Fruit fly (Drosophila melanogaster) whole organism, embryonic: ENCODE data around the gene Dpm3.

Source experiments
- BEAF-32 ChIP-seq: fragments of 200-800 bp; sonication (Bioruptor generic); optimal IDR thresholded peaks from 3 replicates; lab custom pipeline; 2017; ENCODE audit warnings: missing biosample characterization, missing genetic modification characterization, mild to moderate bottlenecking, moderate library complexity, missing genetic modification reagents
- CG10366 ChIP-seq: fragments of 200-800 bp; sonication (Bioruptor generic); IDR thresholded peaks from 2 replicates; pipeline ENCODE4 v1.3.6; 2022; ENCODE audit warnings: missing biosample characterization, missing genetic modification characterization
- CG11093 ChIP-seq: fragments of 200-800 bp; sonication (Bioruptor generic); IDR thresholded peaks from 3 replicates; pipeline ENCODE4 v1.3.6; 2022; ENCODE audit warnings: missing biosample characterization, missing genetic modification characterization
- CG11456 ChIP-seq: fragments of 200-800 bp; sonication (Bioruptor generic); IDR thresholded peaks from 3 replicates; pipeline ENCODE4 v1.3.6; 2022; ENCODE audit warnings: missing biosample characterization, missing genetic modification characterization
- CG12071 ChIP-seq: fragments of 200-800 bp; sonication (Bioruptor generic); optimal IDR thresholded peaks from 3 replicates; lab custom pipeline; 2018; ENCODE audit warnings: missing biosample characterization, mild to moderate bottlenecking, missing genetic modification characterization
- CG12744 ChIP-seq: fragments of 200-800 bp; sonication (Bioruptor generic); optimal IDR thresholded peaks from 2 replicates; lab custom pipeline; 2016; ENCODE audit warnings: missing biosample characterization, missing genetic modification characterization
- CG13287 ChIP-seq: fragments of 200-800 bp; sonication (Bioruptor generic); IDR thresholded peaks from 2 replicates; pipeline ENCODE4 v1.3.6; 2022; ENCODE audit warnings: missing biosample characterization, missing genetic modification characterization; ENCODE audit not compliant: partially characterized antibody
- CG13624 ChIP-seq: fragments of 200-800 bp; sonication (Bioruptor generic); optimal IDR thresholded peaks from 2 replicates; lab custom pipeline; 2016; ENCODE audit warnings: missing biosample characterization, missing genetic modification characterization
- CG31365 ChIP-seq: fragments of 200-800 bp; sonication (Bioruptor generic); optimal IDR thresholded peaks from 2 replicates; lab custom pipeline; 2018; ENCODE audit warnings: missing biosample characterization, mild to moderate bottlenecking, missing genetic modification characterization
- CG33557 ChIP-seq: fragments of 200-800 bp; sonication (Bioruptor generic); optimal IDR thresholded peaks from 2 replicates; lab custom pipeline; 2019; ENCODE audit warnings: missing biosample characterization, mild to moderate bottlenecking, missing genetic modification characterization, moderate library complexity
- CG4360 ChIP-seq: fragments of 200-800 bp; sonication (Bioruptor generic); IDR thresholded peaks from 2 replicates; pipeline ENCODE4 v1.3.6; 2022; ENCODE audit warnings: missing biosample characterization, missing genetic modification characterization
- CG5245 ChIP-seq: fragments of 200-800 bp; sonication (Bioruptor generic); optimal IDR thresholded peaks from 3 replicates; lab custom pipeline; 2016; ENCODE audit warnings: missing biosample characterization, missing genetic modification characterization
- CG7745 ChIP-seq: fragments of 200-800 bp; sonication (Bioruptor generic); optimal IDR thresholded peaks from 2 replicates; lab custom pipeline; 2018; ENCODE audit warnings: missing biosample characterization, mild to moderate bottlenecking, missing genetic modification characterization, moderate library complexity
- CG8388 ChIP-seq: fragments of 200-800 bp; sonication (Bioruptor generic); optimal IDR thresholded peaks from 2 replicates; lab custom pipeline; 2019; ENCODE audit warnings: missing biosample characterization, mild to moderate bottlenecking, missing genetic modification characterization, moderate library complexity
- CG9609 ChIP-seq: fragments of 200-800 bp; sonication (Bioruptor generic); optimal IDR thresholded peaks from 3 replicates; lab custom pipeline; 2016; ENCODE audit warnings: missing biosample characterization, missing genetic modification characterization
- D19A ChIP-seq: fragments of 200-800 bp; optimal IDR thresholded peaks from 3 replicates; lab custom pipeline; 2019; ENCODE audit warnings: missing biosample characterization, mild to moderate bottlenecking, missing genetic modification characterization, moderate library complexity
- Dip3 ChIP-seq: fragments of 200-800 bp; sonication (Bioruptor generic); optimal IDR thresholded peaks from 3 replicates; lab custom pipeline; 2016; ENCODE audit warnings: missing biosample characterization, missing genetic modification characterization
- ERR ChIP-seq: fragments of 200-800 bp; sonication (Bioruptor generic); optimal IDR thresholded peaks from 2 replicates; lab custom pipeline; 2016; ENCODE audit warnings: missing biosample characterization, missing genetic modification characterization
- Elba2 ChIP-seq: fragments of 200-800 bp; sonication (Bioruptor generic); optimal IDR thresholded peaks from 3 replicates; lab custom pipeline; 2016; ENCODE audit warnings: missing biosample characterization, missing genetic modification characterization
- Gug ChIP-seq: fragments of 200-800 bp; sonication (Bioruptor generic); IDR thresholded peaks from 4 replicates; pipeline ENCODE4 v1.3.6; 2022; ENCODE audit warnings: missing biosample characterization, missing genetic modification characterization
- Hsf ChIP-seq: fragments of 200-800 bp; sonication (Bioruptor generic); optimal IDR thresholded peaks from 3 replicates; lab custom pipeline; 2016; ENCODE audit warnings: missing biosample characterization, missing genetic modification characterization
- Jarid2 ChIP-seq: fragments of 200-800 bp; sonication (Bioruptor generic); optimal IDR thresholded peaks from 3 replicates; lab custom pipeline; 2017; ENCODE audit warnings: mild to moderate bottlenecking, missing biosample characterization, missing genetic modification reagents, missing genetic modification characterization
- NfI ChIP-seq: fragments of 200-800 bp; sonication (Bioruptor generic); optimal IDR thresholded peaks from 3 replicates; lab custom pipeline; 2018; ENCODE audit warnings: missing biosample characterization, mild to moderate bottlenecking, missing genetic modification characterization, moderate library complexity
- Optix ChIP-seq: fragments of 200-800 bp; sonication (Bioruptor generic); IDR thresholded peaks from 3 replicates; pipeline ENCODE4 v1.3.6; 2022; ENCODE audit warnings: missing biosample characterization, missing genetic modification characterization
- Ptx1 ChIP-seq: fragments of 200-800 bp; sonication (Bioruptor generic); IDR thresholded peaks from 2 replicates; pipeline ENCODE4 v1.3.6; 2022; ENCODE audit warnings: missing biosample characterization, missing genetic modification characterization
- Six4 ChIP-seq: fragments of 200-800 bp; sonication (Bioruptor generic); optimal IDR thresholded peaks from 2 replicates; lab custom pipeline; 2016; ENCODE audit warnings: missing biosample characterization, missing genetic modification characterization
- YL-1 ChIP-seq: fragments of 200-800 bp; sonication (Bioruptor generic); optimal IDR thresholded peaks from 3 replicates; lab custom pipeline; 2017; ENCODE audit warnings: missing biosample characterization, mild to moderate bottlenecking, missing genetic modification characterization
- ac ChIP-seq: fragments of 200-800 bp; sonication (Bioruptor generic); optimal IDR thresholded peaks from 3 replicates; lab custom pipeline; 2017; ENCODE audit warnings: missing biosample characterization, mild to moderate bottlenecking, missing genetic modification characterization
- al ChIP-seq: fragments of 200-800 bp; sonication (Bioruptor generic); IDR thresholded peaks from 2 replicates; pipeline ENCODE4 v1.3.6; 2022; ENCODE audit warnings: missing biosample characterization, missing genetic modification characterization
- bsh ChIP-seq, 2 experiments: fragments of 200-800 bp; sonication (Bioruptor generic); optimal IDR thresholded peaks; 2 replicates each; lab custom pipeline; 2017 to 2018; ENCODE audit warnings: mild to moderate bottlenecking in 2 of 2, missing biosample characterization in 2 of 2, missing genetic modification characterization in 2 of 2, moderate library complexity in 1 of 2
- cas ChIP-seq: fragments of 200-800 bp; sonication (Bioruptor generic); IDR thresholded peaks from 2 replicates; pipeline ENCODE4 v1.3.6; 2022; ENCODE audit warnings: missing biosample characterization, missing genetic modification characterization
- chif ChIP-seq, 2 experiments: fragments of 200-800 bp; sonication (Bioruptor generic); optimal IDR thresholded peaks; 3 replicates each; lab custom pipeline; 2016; ENCODE audit warnings: missing biosample characterization in 2 of 2, missing genetic modification characterization in 2 of 2
- corto ChIP-seq: fragments of 200-800 bp; sonication (Bioruptor generic); optimal IDR thresholded peaks from 2 replicates; lab custom pipeline; 2016; ENCODE audit warnings: missing biosample characterization, mild to moderate bottlenecking, missing genetic modification characterization, moderate library complexity
- crol ChIP-seq: fragments of 200-800 bp; sonication (Bioruptor generic); IDR thresholded peaks from 2 replicates; pipeline ENCODE4 v1.3.6; 2022; ENCODE audit warnings: missing biosample characterization, missing genetic modification characterization
- danr ChIP-seq: fragments of 200-800 bp; sonication (Bioruptor generic); IDR thresholded peaks from 2 replicates; pipeline ENCODE4 v1.3.6; 2022; ENCODE audit warnings: missing biosample characterization, missing genetic modification characterization
- dati ChIP-seq: fragments of 200-800 bp; sonication (Bioruptor generic); IDR thresholded peaks from 2 replicates; pipeline ENCODE4 v1.3.6; 2022; ENCODE audit warnings: missing biosample characterization, missing genetic modification characterization
- ems ChIP-seq: fragments of 200-800 bp; sonication (Bioruptor generic); optimal IDR thresholded peaks from 3 replicates; lab custom pipeline; 2016; ENCODE audit warnings: missing biosample characterization, missing genetic modification characterization
- ftz-f1 ChIP-seq: fragments of 200-800 bp; sonication (Bioruptor generic); optimal IDR thresholded peaks from 2 replicates; lab custom pipeline; 2016; ENCODE audit warnings: missing biosample characterization, missing genetic modification characterization
- gcm ChIP-seq: fragments of 200-800 bp; sonication (Bioruptor generic); optimal IDR thresholded peaks from 2 replicates; lab custom pipeline; 2019; ENCODE audit warnings: missing biosample characterization, mild to moderate bottlenecking, missing genetic modification characterization, moderate library complexity
- grn ChIP-seq: fragments of 200-800 bp; sonication (Bioruptor generic); optimal IDR thresholded peaks from 3 replicates; lab custom pipeline; 2017; ENCODE audit warnings: missing biosample characterization, missing genetic modification characterization
- gsb-n ChIP-seq: fragments of 200-800 bp; sonication (Bioruptor generic); optimal IDR thresholded peaks from 3 replicates; lab custom pipeline; 2018; ENCODE audit warnings: missing biosample characterization, mild to moderate bottlenecking, missing genetic modification characterization
- hbn ChIP-seq: fragments of 200-800 bp; sonication (Bioruptor generic); IDR thresholded peaks from 2 replicates; pipeline ENCODE4 v1.3.6; 2022; ENCODE audit warnings: missing biosample characterization, missing genetic modification characterization; ENCODE audit not compliant: partially characterized antibody
- maf-S ChIP-seq: fragments of 200-800 bp; sonication (Bioruptor generic); optimal IDR thresholded peaks from 2 replicates; lab custom pipeline; 2016; ENCODE audit warnings: missing biosample characterization, missing genetic modification characterization
- prd ChIP-seq, 3 experiments: fragments of >200 bp in 2 of 3; fragments of 200-800 bp in 1 of 3; sonication (Bioruptor generic) in 1 of 3; optimal IDR thresholded peaks in 2 of 3; IDR thresholded peaks in 1 of 3; 2 replicates in 2 of 3; 3 replicates in 1 of 3; pipeline versions ENCODE4 v1.3.6 to Lab custom; 2017 to 2022; ENCODE audit warnings: missing biosample characterization in 1 of 3, missing genetic modification characterization in 1 of 3
- salm ChIP-seq: fragments of 200-800 bp; sonication (Bioruptor generic); optimal IDR thresholded peaks from 2 replicates; lab custom pipeline; 2018; ENCODE audit warnings: missing biosample characterization, mild to moderate bottlenecking, missing genetic modification characterization
- sd ChIP-seq: fragments of 200-800 bp; sonication (Bioruptor generic); optimal IDR thresholded peaks from 3 replicates; lab custom pipeline; 2018; ENCODE audit warnings: missing biosample characterization, mild to moderate bottlenecking, missing genetic modification characterization, moderate library complexity
- sens-2 ChIP-seq: fragments of 200-800 bp; sonication (Bioruptor generic); IDR thresholded peaks from 2 replicates; pipeline ENCODE4 v1.3.6; 2022; ENCODE audit warnings: missing biosample characterization, missing genetic modification characterization
- slp2 ChIP-seq: fragments of 200-800 bp; sonication (Bioruptor generic); optimal IDR thresholded peaks from 2 replicates; lab custom pipeline; 2016; ENCODE audit warnings: missing biosample characterization, missing genetic modification characterization
- sob ChIP-seq: fragments of 200-800 bp; sonication (Bioruptor generic); IDR thresholded peaks from 2 replicates; pipeline ENCODE4 v1.3.6; 2022; ENCODE audit warnings: missing biosample characterization, missing genetic modification characterization
- trem ChIP-seq: fragments of 200-800 bp; optimal IDR thresholded peaks from 3 replicates; lab custom pipeline; 2019; ENCODE audit warnings: missing biosample characterization, mild to moderate bottlenecking, missing genetic modification characterization, moderate library complexity

Dpm3 gene

dm6 chr3R:13433623-13434022 is 30.8 kb upstream of the Dpm3 start (continued):
- TF ChIP-seq chif (GFP tag; optimal IDR thresholded peaks at IDR 0.05; lab: Kevin White, UChicago), result peak; percentile 8 to 51
- TF ChIP-seq D19A, result peak; percentile 78
- no peak for TF ChIP-seq prd (optimal IDR thresholded peaks at IDR 0.05; lab: Kevin White, UChicago)
- TF ChIP-seq prd (GFP tag; IDR thresholded peaks at IDR 0.05; lab: Robert Waterston, UW), result peak; percentile 62
- TF ChIP-seq sob (GFP tag; lab: Robert Waterston, UW), result peak; percentile 63
- peak; percentile 36 for TF ChIP-seq CG12744
- peak; percentile 83 for TF ChIP-seq gsb-n (tag; lab: Kevin White, UChicago)
- TF ChIP-seq grn (GFP tag; lab: Kevin White, UChicago), result peak; percentile 67
- TF ChIP-seq NfI, result peak; percentile 89
- TF ChIP-seq cas (GFP tag; lab: Robert Waterston, UW), result peak; percentile 37; the same call in 1 of the 2 replicates
- TF ChIP-seq al (GFP tag; lab: Robert Waterston, UW), result peak; percentile 55
- TF ChIP-seq ERR (GFP tag; lab: Kevin White, UChicago), result no peak
- peak; percentile 62 for TF ChIP-seq CG12071 (GFP tag; lab: Kevin White, UChicago)
- no peak for TF ChIP-seq corto (GFP tag; lab: Kevin White, UChicago)
- no peak for TF ChIP-seq Gug (GFP tag; lab: Robert Waterston, UW)
- TF ChIP-seq hbn (GFP tag; lab: Robert Waterston, UW), result no peak
- peak; percentile 61; the same call in 1 of the 2 replicates for TF ChIP-seq sens-2 (GFP tag; lab: Robert Waterston, UW)
- peak; percentile 2 for TF ChIP-seq Jarid2
- TF ChIP-seq Dip3 (GFP tag; lab: Kevin White, UChicago), result peak; percentile 13
- TF ChIP-seq CG7745 (tag; lab: Kevin White, UChicago), result no peak
- TF ChIP-seq slp2 (GFP tag; lab: Kevin White, UChicago), result no peak
- TF ChIP-seq BEAF-32 (GFP tag; lab: Kevin White, UChicago), result no peak
- peak; percentile 89 for TF ChIP-seq gcm (GFP tag; lab: Kevin White, UChicago)
- TF ChIP-seq Optix (GFP tag; lab: Robert Waterston, UW), result no peak
- TF ChIP-seq ftz-f1 (GFP tag; lab: Kevin White, UChicago), result no peak
- TF ChIP-seq CG33557, result peak; percentile 91
- peak; percentile 74 for TF ChIP-seq trem (tag; lab: Kevin White, UChicago)
- peak; percentile 46 for TF ChIP-seq YL-1 (GFP tag; lab: Kevin White, UChicago)
- peak; percentile 81 for TF ChIP-seq CG8388 (GFP tag; lab: Kevin White, UChicago)
- TF ChIP-seq CG11456 (GFP tag; lab: Robert Waterston, UW), result 0 out of 3 replicates have a peak, but pooled peaks have one; percentile 40
- TF ChIP-seq bsh (GFP tag; optimal IDR thresholded peaks at IDR 0.05; lab: Kevin White, UChicago), result peak; percentile 77 to 91
- peak; percentile 81 for TF ChIP-seq salm (tag; lab: Kevin White, UChicago)
- no peak for TF ChIP-seq Elba2 (GFP tag; lab: Kevin White, UChicago)
- TF ChIP-seq Ptx1 (GFP tag; lab: Robert Waterston, UW), result peak; percentile 62
- peak; percentile 55 for TF ChIP-seq sd (tag; lab: Kevin White, UChicago)
- TF ChIP-seq CG4360 (GFP tag; lab: Robert Waterston, UW), result no peak
- TF ChIP-seq Hsf, result peak; percentile 84
- no peak for TF ChIP-seq ems (GFP tag; lab: Kevin White, UChicago)
- no peak; the same call in 1 of the 2 replicates for TF ChIP-seq dati (GFP tag; lab: Robert Waterston, UW)
- TF ChIP-seq crol (GFP tag; lab: Robert Waterston, UW), result no peak
- TF ChIP-seq CG31365 (tag; lab: Kevin White, UChicago), result peak; percentile 37
- TF ChIP-seq maf-S (GFP tag; lab: Kevin White, UChicago), result peak; percentile 43
- TF ChIP-seq CG11093 (GFP tag; lab: Robert Waterston, UW), result no peak
- TF ChIP-seq CG13624 (GFP tag; lab: Kevin White, UChicago), result no peak
- peak; percentile 8 for TF ChIP-seq ac (GFP tag; lab: Kevin White, UChicago)
- TF ChIP-seq danr (GFP tag; lab: Robert Waterston, UW), result no peak
- peak; percentile 77 for TF ChIP-seq CG10366 (GFP tag; lab: Robert Waterston, UW)
- peak; percentile 31 for TF ChIP-seq CG9609 (GFP tag; lab: Kevin White, UChicago)
- TF ChIP-seq CG13287, result no peak
- peak; percentile 65 for TF ChIP-seq CG5245
- TF ChIP-seq Six4 (GFP tag; lab: Kevin White, UChicago), result peak; percentile 42
